Worm (Caenorhabditis elegans): ENCODE results near the gene mrpl-1.

DNA sequence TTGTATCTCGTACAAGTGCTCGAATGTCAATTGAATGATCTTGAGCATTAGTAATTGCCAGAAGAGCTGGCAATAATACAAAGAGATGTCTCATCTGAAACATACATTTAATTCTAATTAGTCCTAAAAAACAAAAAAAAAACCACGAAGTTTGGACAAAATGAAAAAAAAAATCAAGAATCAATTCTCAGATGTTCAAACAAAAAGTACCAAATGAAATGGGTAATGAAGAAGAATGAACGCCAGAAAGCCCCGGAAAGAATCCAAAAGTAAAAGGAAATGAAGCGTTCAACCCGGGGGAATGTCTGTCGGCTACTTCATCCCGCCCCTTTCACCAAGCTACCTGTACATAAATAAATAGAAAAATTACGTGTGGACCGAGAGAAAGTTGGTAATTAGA is 8.4 kb upstream of the mrpl-1 start, which contains the start of gene F33D4.6:
- TF ChIP-seq F37B4.10 (GFP tag; IDR thresholded peaks at IDR 0.05): no peak
- TF ChIP-seq pha-4 (tag; optimal IDR thresholded peaks at IDR 0.05): no peak
- TF ChIP-seq nhr-90 (tag; optimal IDR thresholded peaks at IDR 0.05): no peak
- TF ChIP-seq unc-62 (GFP tag; optimal IDR thresholded peaks at IDR 0.05): no peak
- no peak for TF ChIP-seq pbrm-1 (GFP tag; IDR thresholded peaks at IDR 0.05)
- no peak for TF ChIP-seq F10E7.11 (tag; optimal IDR thresholded peaks at IDR 0.05)
- TF ChIP-seq sea-2 (GFP tag; IDR thresholded peaks at IDR 0.05): no peak
- TF ChIP-seq F57A8.1 (GFP tag; optimal IDR thresholded peaks at IDR 0.05): no peak
- TF ChIP-seq madf-3 (GFP tag; IDR thresholded peaks at IDR 0.05): no peak
- TF ChIP-seq F55B11.4 (tag; optimal IDR thresholded peaks at IDR 0.05; ENCODE audit: borderline replicate concordance, insufficient read depth): no peak
